Fruit fly (Drosophila melanogaster) whole organism, wandering third instar larva: Measurements from ENCODE around the gene Nplp3.

ENCODE experiments used
- Abd-B ChIP-seq: fragments of >200 bp; optimal IDR thresholded peaks from 2 replicates; lab custom pipeline; 2017; ENCODE audit warnings: missing biosample characterization, missing genetic modification characterization
- Dfd ChIP-seq: fragments of >200 bp; optimal IDR thresholded peaks from 2 replicates; lab custom pipeline; 2017; ENCODE audit warnings: missing biosample characterization, missing genetic modification characterization
- Dif ChIP-seq: fragments of 200-275, 200-300 bp; sonication (Bioruptor generic); optimal IDR thresholded peaks from 2 replicates; lab custom pipeline; 2018; ENCODE audit warnings: missing biosample characterization, missing genetic modification characterization; ENCODE audit not compliant: partially characterized antibody
- HLH106 ChIP-seq: fragments of 200-800 bp; optimal IDR thresholded peaks from 3 replicates; lab custom pipeline; 2019; ENCODE audit warnings: missing biosample characterization, mild to moderate bottlenecking, missing genetic modification characterization, moderate library complexity
- Hr78 ChIP-seq: fragments of >200 bp; optimal IDR thresholded peaks from 2 replicates; lab custom pipeline; 2017; ENCODE audit warnings: missing biosample characterization, missing genetic modification characterization
- Hr83 ChIP-seq: fragments of 200-300 bp; sonication (Bioruptor generic); optimal IDR thresholded peaks from 2 replicates; lab custom pipeline; 2016; ENCODE audit warnings: missing biosample characterization, mild to moderate bottlenecking, missing genetic modification characterization, moderate library complexity; ENCODE audit not compliant: poor library complexity, severe bottlenecking
- Jra ChIP-seq: sonication (Bioruptor generic); optimal IDR thresholded peaks from 2 replicates; lab custom pipeline; 2016; ENCODE audit warnings: missing biosample characterization, missing genetic modification characterization
- ey ChIP-seq: fragments of 200-800 bp; sonication (Bioruptor generic); optimal IDR thresholded peaks from 2 replicates; lab custom pipeline; 2016; ENCODE audit warnings: missing biosample characterization, missing genetic modification characterization
- lola ChIP-seq: fragments of >200 bp; optimal IDR thresholded peaks from 2 replicates; lab custom pipeline; 2017; ENCODE audit warnings: missing biosample characterization, missing genetic modification characterization
- pan ChIP-seq: fragments of >200 bp; optimal IDR thresholded peaks from 2 replicates; lab custom pipeline; 2017
- psq ChIP-seq: fragments of 200-800 bp; sonication (Bioruptor generic); optimal IDR thresholded peaks from 3 replicates; lab custom pipeline; 2017; ENCODE audit warnings: missing biosample characterization, mild to moderate bottlenecking, missing genetic modification characterization, moderate library complexity
- rgr ChIP-seq: fragments of 200-800 bp; sonication (Bioruptor generic); optimal IDR thresholded peaks from 3 replicates; lab custom pipeline; 2016; ENCODE audit warnings: missing biosample characterization, mild to moderate bottlenecking, missing genetic modification characterization
- sage ChIP-seq: fragments of 200-800 bp; sonication (Bioruptor generic); optimal IDR thresholded peaks from 2 replicates; lab custom pipeline; 2016; ENCODE audit warnings: missing biosample characterization, mild to moderate bottlenecking, missing genetic modification characterization
- usp ChIP-seq: fragments of >200 bp; optimal IDR thresholded peaks from 2 replicates; lab custom pipeline; 2017; ENCODE audit warnings: missing biosample characterization, missing genetic modification characterization

- no peak for TF ChIP-seq Hr83
- no peak for TF ChIP-seq Dif (GFP tag; lab: Kevin White, UChicago)
- TF ChIP-seq ey: no peak
- no peak for TF ChIP-seq Jra (GFP tag; lab: Kevin White, UChicago)
- TF ChIP-seq pan (lab: Kevin White, UChicago): no peak
- no peak for TF ChIP-seq psq (GFP tag; lab: Kevin White, UChicago)
- TF ChIP-seq sage: no peak
- TF ChIP-seq lola (GFP tag; lab: Kevin White, UChicago): no peak
- TF ChIP-seq Abd-B (GFP tag; lab: Kevin White, UChicago): no peak
- TF ChIP-seq rgr: no peak
- TF ChIP-seq HLH106: no peak
- TF ChIP-seq Dfd: no peak
- TF ChIP-seq usp (GFP tag; lab: Kevin White, UChicago): no peak
- TF ChIP-seq Hr78: no peak
These were observed 36.4 kb downstream of the Nplp3 start, which contains the start of gene Pdh for dm6 chr3L:16354197-16354596.
